Worm (Caenorhabditis elegans): Measurements from ENCODE around the gene sma-1.

Gene sma-1

DNA sequence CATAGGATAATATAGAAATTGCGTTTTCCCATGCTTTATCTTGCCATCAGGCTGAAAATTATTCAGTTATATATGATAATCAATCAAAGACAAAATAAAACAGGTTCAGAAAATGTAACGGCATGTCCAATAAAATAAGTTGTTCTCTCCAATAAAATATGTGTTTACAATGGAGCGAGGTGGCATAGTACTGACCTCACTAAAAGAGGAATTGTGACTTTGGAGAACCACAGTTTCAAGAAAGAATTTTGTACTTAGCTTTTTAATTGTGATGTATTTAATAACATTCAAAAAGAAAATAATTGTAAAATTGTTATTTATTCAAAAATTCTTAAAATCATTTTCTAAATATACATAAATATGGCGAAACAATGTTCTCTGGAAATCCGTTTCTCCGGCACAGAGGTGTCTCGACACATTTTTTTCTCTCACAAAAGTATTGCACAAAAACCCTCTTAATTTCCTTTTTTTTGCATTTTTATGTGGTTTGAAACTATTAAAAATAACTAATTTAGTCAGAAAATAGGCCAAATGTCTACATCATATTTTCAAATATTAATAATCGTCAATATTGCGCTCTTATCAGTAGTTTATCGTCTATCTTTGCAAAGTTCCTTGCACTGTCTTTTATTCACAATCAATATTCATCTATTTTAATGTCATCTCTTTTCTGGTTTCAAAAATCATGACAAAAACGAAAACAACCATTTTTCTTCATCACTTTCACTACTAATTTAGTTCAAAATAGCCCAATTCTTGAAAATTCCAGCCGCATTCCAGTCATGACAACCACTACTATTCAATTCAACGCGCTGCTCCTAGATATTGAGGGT, 34.2 kb downstream of the sma-1 start, which contains the start of the genes aman-2 and F58H1.3 (continued):
- TF ChIP-seq nhr-48 (tag; optimal IDR thresholded peaks at IDR 0.05) (no peak), tag-97 (GFP tag; IDR thresholded peaks at IDR 0.05) (no peak), snpc-4 (tag; optimal IDR thresholded peaks at IDR 0.05) (no peak), F10B5.3 (tag; optimal IDR thresholded peaks at IDR 0.05) (no peak), sdz-12 (GFP tag; optimal IDR thresholded peaks at IDR 0.05) (no peak), set-16 (GFP tag; IDR thresholded peaks at IDR 0.05) (no peak), zip-11 (GFP tag; IDR thresholded peaks at IDR 0.05) (no peak), F49E8.2 (tag; optimal IDR thresholded peaks at IDR 0.05; ENCODE audit: borderline replicate concordance) (no peak), pha-4 (GFP tag; IDR thresholded peaks at IDR 0.05) (no peak), pha-4 (tag; optimal IDR thresholded peaks at IDR 0.05) (no peak)

ce11 chrV:11934848-11935247, 35.6 kb downstream of the sma-1 start, which contains the start of gene F58H1.8:
F58H1.8 (plus strand) TSS chrV:11935148.
- no peak for TF ChIP-seq unc-62 (GFP tag; optimal IDR thresholded peaks at IDR 0.05 in 1 of 2)
- TF ChIP-seq unc-62 (tag; optimal IDR thresholded peaks at IDR 0.05), result no peak
- no peak for TF ChIP-seq nhr-28 (tag; optimal IDR thresholded peaks at IDR 0.05)
- no peak for TF ChIP-seq gei-8 (GFP tag; optimal IDR thresholded peaks at IDR 0.05)
- no peak for TF ChIP-seq lin-29 (GFP tag; IDR thresholded peaks at IDR 0.05)
- TF ChIP-seq R02D3.7 (tag; optimal IDR thresholded peaks at IDR 0.05), result no peak
- no peak for TF ChIP-seq nhr-48 (tag; optimal IDR thresholded peaks at IDR 0.05)
- TF ChIP-seq dmd-8 (GFP tag; IDR thresholded peaks at IDR 0.05), result no peak
- no peak for TF ChIP-seq nhr-111 (GFP tag; optimal IDR thresholded peaks at IDR 0.05)
- no peak for TF ChIP-seq lin-13 (GFP tag; optimal IDR thresholded peaks at IDR 0.05)
- no peak for TF ChIP-seq php-3 (GFP tag; IDR thresholded peaks at IDR 0.05)
- no peak for TF ChIP-seq hmg-1.1 (GFP tag; IDR thresholded peaks at IDR 0.05)
- no peak for TF ChIP-seq mdt-29 (GFP tag; IDR thresholded peaks at IDR 0.05)

DNA sequence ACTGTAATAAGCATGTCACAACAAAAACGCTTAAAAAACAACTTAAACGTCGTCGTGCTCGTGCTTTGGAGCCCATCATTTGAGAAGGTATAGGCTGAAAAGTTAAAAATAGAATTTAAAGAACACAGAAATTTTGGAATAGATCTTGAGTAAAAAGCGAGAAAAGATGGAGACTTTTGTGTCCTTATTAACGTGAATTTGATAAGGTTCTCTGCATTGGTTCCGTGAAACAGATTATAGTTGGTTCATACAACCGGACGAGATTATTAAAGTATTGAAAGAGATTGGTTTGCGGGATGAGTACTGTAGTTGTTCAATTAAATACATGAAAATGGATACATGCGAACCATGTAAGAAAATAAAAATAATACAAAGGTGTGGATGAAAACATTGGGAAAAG, 38.5 kb downstream of the sma-1 start, which contains the start of gene gpla-1:
gpla-1 (minus strand) TSS at position 101 of the 400 bp plus-strand sequence.
- no peak for TF ChIP-seq unc-130 (GFP tag; optimal IDR thresholded peaks at IDR 0.05)
- TF ChIP-seq zag-1 (tag; optimal IDR thresholded peaks at IDR 0.05), result no peak

ce11 chrV:11940329-11940728, 41.1 kb downstream of the sma-1 start:
- TF ChIP-seq unc-62 (GFP tag; optimal IDR thresholded peaks at IDR 0.05 in 1 of 2) (peak in 1 of 2 experiments; percentile 74), unc-62 (tag; optimal IDR thresholded peaks at IDR 0.05) (no peak), Y105C5A.15 (GFP tag; IDR thresholded peaks at IDR 0.05) (no peak)

DNA sequence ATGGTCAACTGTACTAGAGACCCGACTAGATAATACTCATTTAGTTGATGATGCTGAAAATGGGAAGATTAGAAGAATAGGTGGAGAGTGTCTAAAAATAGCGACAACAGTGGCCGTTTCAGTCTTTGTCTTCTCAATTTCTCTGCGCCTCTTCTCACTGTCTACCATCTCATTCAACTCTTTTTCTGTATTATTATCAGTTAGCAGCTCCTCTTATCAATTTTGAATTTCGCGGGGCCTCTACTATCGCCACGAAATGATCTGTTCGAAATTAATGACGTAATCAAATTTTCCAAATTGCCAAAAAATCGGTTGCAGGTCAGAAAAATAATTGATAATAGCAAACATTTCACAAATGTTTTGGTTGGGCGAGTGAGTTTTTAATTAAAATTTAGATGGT, 42.4 kb downstream of the sma-1 start:
- no peak for TF ChIP-seq nhr-25 (tag; optimal IDR thresholded peaks at IDR 0.05; ENCODE audit: borderline replicate concordance, insufficient read depth)
- peak; percentile 61; the same call in 1 of the 2 replicates for TF ChIP-seq lin-1 (GFP tag; IDR thresholded peaks at IDR 0.05)
- TF ChIP-seq daf-8 (GFP tag; IDR thresholded peaks at IDR 0.05), result no peak
- no peak for TF ChIP-seq duxl-1 (tag; optimal IDR thresholded peaks at IDR 0.05; ENCODE audit: poor library complexity)
- peak; percentile 66 for TF ChIP-seq nhr-28 (tag; optimal IDR thresholded peaks at IDR 0.05)
- peak; percentile 87 for TF ChIP-seq php-3 (GFP tag; IDR thresholded peaks at IDR 0.05)
- TF ChIP-seq zip-11 (GFP tag; IDR thresholded peaks at IDR 0.05), result no peak
- TF ChIP-seq nhr-237 (tag; optimal IDR thresholded peaks at IDR 0.05), result no peak
- TF ChIP-seq dpl-1 (GFP tag; optimal IDR thresholded peaks at IDR 0.05), result peak; percentile 7
- no peak for TF ChIP-seq lsy-2 (tag; optimal IDR thresholded peaks at IDR 0.05)
- no peak for TF ChIP-seq nhr-111 (GFP tag; optimal IDR thresholded peaks at IDR 0.05)
- TF ChIP-seq ceh-62 (tag; optimal IDR thresholded peaks at IDR 0.05), result no peak
- no peak for TF ChIP-seq egl-43 (GFP tag; IDR thresholded peaks at IDR 0.05)
- peak; percentile 88 for TF ChIP-seq hlh-11 (tag; optimal IDR thresholded peaks at IDR 0.05)
- no peak for TF ChIP-seq daf-12 (tag; optimal IDR thresholded peaks at IDR 0.05)
- TF ChIP-seq nhr-77 (tag; optimal IDR thresholded peaks at IDR 0.05), result peak; percentile 72
- TF ChIP-seq aly-2 (tag; optimal IDR thresholded peaks at IDR 0.05), result no peak
- no peak for TF ChIP-seq mdt-29 (GFP tag; IDR thresholded peaks at IDR 0.05)
- TF ChIP-seq attf-4 (tag; optimal IDR thresholded peaks at IDR 0.05), result no peak
- TF ChIP-seq tag-97 (GFP tag; IDR thresholded peaks at IDR 0.05), result no peak
- TF ChIP-seq pqm-1 (tag; optimal IDR thresholded peaks at IDR 0.05), result peak; percentile 61
- no peak for TF ChIP-seq F10B5.3 (tag; optimal IDR thresholded peaks at IDR 0.05)
- TF ChIP-seq mxl-3 (GFP tag; optimal IDR thresholded peaks at IDR 0.05), result no peak
- TF ChIP-seq nhr-11 (tag; optimal IDR thresholded peaks at IDR 0.05), result no peak
- no peak for TF ChIP-seq T26A8.4 (GFP tag; IDR thresholded peaks at IDR 0.05)

Measured in whole organism, L4 larva.